Worm (Caenorhabditis elegans): Measurements from ENCODE around the gene fbxb-96.

DNA sequence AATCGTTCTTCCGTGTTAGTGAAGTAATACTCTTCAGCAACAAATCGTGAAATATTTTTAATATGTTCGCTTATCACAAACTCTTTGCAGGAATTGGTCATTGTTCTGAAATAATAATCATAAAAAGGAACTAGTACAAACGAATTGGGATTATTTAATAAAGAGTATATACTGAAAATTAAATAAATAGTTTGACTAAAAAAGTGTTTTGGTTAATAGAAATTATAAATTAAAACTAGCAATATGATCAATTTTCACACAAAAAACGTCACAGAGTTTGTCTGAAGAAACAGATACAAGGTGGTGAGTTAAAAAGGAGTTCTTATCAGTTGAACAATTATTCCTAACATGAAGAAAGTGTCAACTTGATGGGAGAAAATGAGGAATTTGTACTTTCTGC, 32.5 kb upstream of the fbxb-96 start, which contains the start of gene math-5:
- TF ChIP-seq sptf-1 (tag; optimal IDR thresholded peaks at IDR 0.05) (no peak), unc-62 (GFP tag; optimal IDR thresholded peaks at IDR 0.05) (no peak)
